Worm (Caenorhabditis elegans) whole organism, mixed stage, embryonic: ENCODE data around the gene C16C8.25.
"Not testable (repeated sequence)": the region's sequence is repeated elsewhere in the genome, so short reads cannot be mapped to it uniquely, and the experiment has no call there.

Experiments
- M03D4.4 ChIP-seq: sonication (generic microtip); optimal IDR thresholded peaks from 2 replicates; lab custom pipeline; 2017; ENCODE audit warnings: mild to moderate bottlenecking, missing genetic modification characterization, missing compliant biosample characterization
- blmp-1 ChIP-seq: fragments of 150-350 bp; optimal IDR thresholded peaks from 2 replicates; lab custom pipeline; 2014; ENCODE audit warnings: missing biosample characterization, missing genetic modification characterization
- drap-1 ChIP-seq: fragments of 200-800 bp; sonication (Bioruptor generic); optimal IDR thresholded peaks from 3 replicates; lab custom pipeline; 2018; ENCODE audit warnings: mild to moderate bottlenecking, missing genetic modification characterization, missing compliant biosample characterization
- elt-3 ChIP-seq: fragments of 150-350 bp; optimal IDR thresholded peaks from 2 replicates; lab custom pipeline; 2014; ENCODE audit warnings: missing biosample characterization, missing genetic modification characterization
- lsy-2 ChIP-seq: fragments of 150-350 bp; optimal IDR thresholded peaks from 2 replicates; lab custom pipeline; 2014; ENCODE audit warnings: missing biosample characterization, missing genetic modification characterization
- pha-4 ChIP-seq: fragments of 150-350 bp; optimal IDR thresholded peaks from 2 replicates; lab custom pipeline; 2018; ENCODE audit warnings: missing biosample characterization, missing genetic modification reagents, missing genetic modification characterization
- snpc-4 ChIP-seq: fragments of 150-350 bp; optimal IDR thresholded peaks from 2 replicates; lab custom pipeline; 2014; ENCODE audit warnings: missing biosample characterization, missing genetic modification characterization
- unc-39 ChIP-seq: fragments of 150-350 bp; optimal IDR thresholded peaks from 2 replicates; lab custom pipeline; 2014; ENCODE audit warnings: missing biosample characterization, missing genetic modification characterization
- unc-62 ChIP-seq: fragments of 150-350 bp; optimal IDR thresholded peaks from 2 replicates; lab custom pipeline; 2014; ENCODE audit warnings: missing biosample characterization, missing genetic modification reagents, missing genetic modification characterization

DNA sequence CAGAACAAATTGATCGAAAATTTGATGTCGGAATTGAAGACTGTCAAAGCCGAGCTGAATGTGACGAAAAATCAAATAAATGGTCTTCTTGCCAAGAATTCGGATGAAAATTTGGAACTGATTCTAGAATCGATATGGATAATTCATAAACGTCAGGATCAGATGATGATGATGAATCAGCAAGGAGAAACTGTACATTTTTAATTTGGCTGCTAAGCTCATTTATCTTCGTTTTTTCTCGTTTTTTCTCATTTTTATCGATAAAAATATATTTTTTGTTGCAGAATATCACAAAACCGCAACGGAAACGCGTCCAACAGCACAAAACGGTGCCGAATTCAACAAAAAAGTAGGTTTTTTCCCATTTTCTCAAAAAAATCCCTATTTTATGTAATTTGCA lies 484 bp downstream of the C16C8.25 start, which contains the start of gene C16C8.14:
- not testable (repeated sequence) for TF ChIP-seq blmp-1 (tag; lab: Kevin White, UChicago); unc-62; lsy-2; pha-4; elt-3 (tag; lab: Kevin White, UChicago); M03D4.4 (tag; lab: Kevin White, UChicago); unc-39 (tag; lab: Kevin White, UChicago); drap-1 (GFP tag; lab: Kevin White, UChicago); snpc-4 (tag; lab: Kevin White, UChicago)
